Worm (Caenorhabditis elegans) whole organism, L4 larva: ENCODE results near the gene F26G1.5.

ENCODE experiments used
- ceh-44 ChIP-seq: fragments of 200-800 bp; sonication (Bioruptor generic); IDR thresholded peaks from 2 replicates; pipeline ENCODE4 v1.3.6; 2022; ENCODE audit warnings: missing genetic modification reagents, missing genetic modification characterization, missing compliant biosample characterization
- nhr-76 ChIP-seq: fragments of 150-350 bp; optimal IDR thresholded peaks from 2 replicates; lab custom pipeline; 2014; ENCODE audit warnings: missing biosample characterization, missing genetic modification characterization
- ztf-11 ChIP-seq: fragments of 150-350 bp; optimal IDR thresholded peaks from 2 replicates; lab custom pipeline; 2014; ENCODE audit warnings: missing biosample characterization, missing genetic modification characterization

ce11 chrII:4745281-4745680 lies 25.9 kb downstream of the F26G1.5 start:
- no peak for TF ChIP-seq ztf-11 (tag; lab: Kevin White, UChicago)
- no peak for TF ChIP-seq ceh-44 (GFP tag; lab: Robert Waterston, UW)
- no peak for TF ChIP-seq nhr-76 (tag; lab: Kevin White, UChicago)
